Fruit fly (Drosophila melanogaster) whole organism, embryonic: ENCODE results near the gene Agpat1.

Source experiments
- Abd-B ChIP-seq: fragments of 200-800 bp; sonication (Bioruptor generic); optimal IDR thresholded peaks from 2 replicates; lab custom pipeline; 2018; ENCODE audit warnings: missing biosample characterization, mild to moderate bottlenecking, missing genetic modification characterization, moderate library complexity
- Asciz ChIP-seq: fragments of 200-800 bp; sonication (Bioruptor generic); optimal IDR thresholded peaks from 2 replicates; lab custom pipeline; 2017; ENCODE audit warnings: missing biosample characterization, mild to moderate bottlenecking, missing genetic modification characterization, missing genetic modification reagents
- Atf-2 ChIP-seq: fragments of 200-800 bp; sonication (Bioruptor generic); optimal IDR thresholded peaks from 2 replicates; lab custom pipeline; 2016; ENCODE audit warnings: missing biosample characterization, missing genetic modification characterization
- Awh ChIP-seq: fragments of 200-800 bp; sonication (Bioruptor generic); IDR thresholded peaks from 2 replicates; pipeline ENCODE4, ENCODE4 v1.3.6; 2022; ENCODE audit warnings: missing biosample characterization, missing genetic modification characterization
- B-H2 ChIP-seq: fragments of 200-800 bp; sonication (Bioruptor generic); optimal IDR thresholded peaks from 2 replicates; lab custom pipeline; 2018; ENCODE audit warnings: missing biosample characterization, mild to moderate bottlenecking, missing genetic modification characterization
- CG10979 ChIP-seq: fragments of 200-800 bp; sonication (Bioruptor generic); optimal IDR thresholded peaks from 2 replicates; lab custom pipeline; 2018; ENCODE audit warnings: missing biosample characterization, mild to moderate bottlenecking, missing genetic modification characterization, moderate library complexity
- CG11456 ChIP-seq: fragments of 200-800 bp; sonication (Bioruptor generic); IDR thresholded peaks from 3 replicates; pipeline ENCODE4 v1.3.6; 2022; ENCODE audit warnings: missing biosample characterization, missing genetic modification characterization
- CG13775 ChIP-seq: fragments of 200-800 bp; sonication (Bioruptor generic); optimal IDR thresholded peaks from 3 replicates; lab custom pipeline; 2017; ENCODE audit warnings: missing biosample characterization, mild to moderate bottlenecking, missing genetic modification characterization
- CG14441 ChIP-seq: fragments of 200-800 bp; sonication (Bioruptor generic); IDR thresholded peaks from 2 replicates; pipeline ENCODE4 v1.3.6; 2022; ENCODE audit warnings: missing biosample characterization, missing genetic modification characterization
- CG14710 ChIP-seq: fragments of 200-800 bp; sonication (Bioruptor generic); optimal IDR thresholded peaks from 3 replicates; lab custom pipeline; 2019; ENCODE audit warnings: missing biosample characterization, mild to moderate bottlenecking, missing genetic modification characterization, moderate library complexity
- CG15514 ChIP-seq: fragments of 200-800 bp; sonication (Bioruptor generic); optimal IDR thresholded peaks from 3 replicates; lab custom pipeline; 2017; ENCODE audit warnings: missing biosample characterization, missing genetic modification characterization, mild to moderate bottlenecking, moderate library complexity, missing genetic modification reagents
- CG15696 ChIP-seq: fragments of 200-800 bp; sonication (Bioruptor generic); optimal IDR thresholded peaks from 2 replicates; lab custom pipeline; 2019; ENCODE audit warnings: missing biosample characterization, mild to moderate bottlenecking, missing genetic modification characterization, moderate library complexity
- CG16813 ChIP-seq: fragments of 200-800 bp; sonication (Bioruptor generic); IDR thresholded peaks from 3 replicates; pipeline ENCODE4 v1.3.6; 2022; ENCODE audit warnings: missing biosample characterization, missing genetic modification characterization; ENCODE audit not compliant: partially characterized antibody
- CG18262 ChIP-seq: fragments of 200-800 bp; optimal IDR thresholded peaks from 3 replicates; lab custom pipeline; 2019; ENCODE audit warnings: missing biosample characterization, mild to moderate bottlenecking, missing genetic modification characterization, moderate library complexity
- CG18764 ChIP-seq: fragments of 200-800 bp; sonication (Bioruptor generic); optimal IDR thresholded peaks from 3 replicates; lab custom pipeline; 2016; ENCODE audit warnings: missing biosample characterization, missing genetic modification characterization
- CG2875 ChIP-seq: fragments of 200-800 bp; sonication (Bioruptor generic); optimal IDR thresholded peaks from 2 replicates; lab custom pipeline; 2017; ENCODE audit warnings: missing biosample characterization, mild to moderate bottlenecking, missing genetic modification characterization, missing genetic modification reagents
- CG3726 ChIP-seq: fragments of 200-800 bp; sonication (Bioruptor generic); IDR thresholded peaks from 3 replicates; pipeline ENCODE4, ENCODE4 v1.3.6; 2022; ENCODE audit warnings: missing biosample characterization, missing genetic modification characterization
- CG3838 ChIP-seq: fragments of 200-800 bp; sonication (Bioruptor generic); optimal IDR thresholded peaks from 3 replicates; lab custom pipeline; 2016; ENCODE audit warnings: missing biosample characterization, missing genetic modification characterization
- CG4360 ChIP-seq: fragments of 200-800 bp; sonication (Bioruptor generic); IDR thresholded peaks from 2 replicates; pipeline ENCODE4 v1.3.6; 2022; ENCODE audit warnings: missing biosample characterization, missing genetic modification characterization
- CG6175 ChIP-seq: fragments of 200-800 bp; sonication (Bioruptor generic); IDR thresholded peaks from 3 replicates; pipeline ENCODE4 v1.3.6; 2022; ENCODE audit warnings: missing biosample characterization, missing genetic modification characterization
- CG6689 ChIP-seq: fragments of 200-800 bp; sonication (Bioruptor generic); IDR thresholded peaks from 2 replicates; pipeline ENCODE4 v1.3.6; 2022; ENCODE audit warnings: missing biosample characterization, missing genetic modification characterization
- CG8924 ChIP-seq: fragments of 200-800 bp; optimal IDR thresholded peaks from 3 replicates; lab custom pipeline; 2019; ENCODE audit warnings: missing biosample characterization, mild to moderate bottlenecking, missing genetic modification characterization, moderate library complexity
- CG9797 ChIP-seq: fragments of 200-800 bp; sonication (Bioruptor generic); optimal IDR thresholded peaks from 3 replicates; lab custom pipeline; 2018; ENCODE audit warnings: missing biosample characterization, mild to moderate bottlenecking, missing genetic modification characterization
- Dek ChIP-seq: fragments of 200-800 bp; sonication (Bioruptor generic); optimal IDR thresholded peaks from 3 replicates; lab custom pipeline; 2019; ENCODE audit warnings: missing biosample characterization, mild to moderate bottlenecking, missing genetic modification characterization, moderate library complexity
- E2f2 ChIP-seq: fragments of 200-800 bp; sonication (Bioruptor generic); IDR thresholded peaks from 2 replicates; pipeline ENCODE4 v1.3.6; 2022; ENCODE audit warnings: missing biosample characterization, missing genetic modification characterization
- H15 ChIP-seq: fragments of 200-800 bp; sonication (Bioruptor generic); IDR thresholded peaks from 3 replicates; pipeline ENCODE4 v1.3.6; 2022; ENCODE audit warnings: missing biosample characterization, missing genetic modification characterization
- Hand ChIP-seq: fragments of 200-800 bp; sonication (Bioruptor generic); optimal IDR thresholded peaks from 2 replicates; lab custom pipeline; 2017; ENCODE audit warnings: mild to moderate bottlenecking, missing biosample characterization, missing genetic modification reagents, missing genetic modification characterization
- Hsf ChIP-seq: fragments of 200-800 bp; sonication (Bioruptor generic); optimal IDR thresholded peaks from 3 replicates; lab custom pipeline; 2016; ENCODE audit warnings: missing biosample characterization, missing genetic modification characterization
- Mad ChIP-seq: fragments of 200-800 bp; sonication (Bioruptor generic); optimal IDR thresholded peaks from 2 replicates; lab custom pipeline; 2016; ENCODE audit warnings: missing biosample characterization, missing genetic modification characterization
- Myb ChIP-seq: fragments of 200-800 bp; sonication (Bioruptor generic); optimal IDR thresholded peaks from 2 replicates; lab custom pipeline; 2016; ENCODE audit warnings: missing biosample characterization, missing genetic modification characterization
- Nf-YB ChIP-seq: fragments of 200-800 bp; sonication (Bioruptor generic); optimal IDR thresholded peaks from 3 replicates; lab custom pipeline; 2019; ENCODE audit warnings: missing biosample characterization, mild to moderate bottlenecking, missing genetic modification characterization, moderate library complexity
- Nf-YC ChIP-seq: fragments of 200-800 bp; optimal IDR thresholded peaks from 3 replicates; lab custom pipeline; 2019; ENCODE audit warnings: missing biosample characterization, mild to moderate bottlenecking, missing genetic modification characterization, moderate library complexity
- Oaz ChIP-seq: fragments of 200-800 bp; sonication (Bioruptor generic); IDR thresholded peaks from 2 replicates; pipeline ENCODE4 v1.3.6; 2022; ENCODE audit warnings: missing biosample characterization, missing genetic modification characterization
- Taf1 ChIP-seq: fragments of 200-800 bp; sonication (Bioruptor generic); IDR thresholded peaks from 2 replicates; pipeline ENCODE4 v1.3.6; 2022; ENCODE audit warnings: missing biosample characterization, missing genetic modification characterization
- amos ChIP-seq: fragments of 200-800 bp; sonication (Bioruptor generic); IDR thresholded peaks from 2 replicates; pipeline ENCODE4 v1.3.6; 2022; ENCODE audit warnings: missing biosample characterization, missing genetic modification characterization; ENCODE audit not compliant: partially characterized antibody
- bcd ChIP-seq: fragments of 200-800 bp; sonication (Bioruptor generic); optimal IDR thresholded peaks from 2 replicates; lab custom pipeline; 2017; ENCODE audit warnings: missing biosample characterization, mild to moderate bottlenecking, missing genetic modification characterization
- cad ChIP-seq: fragments of >200 bp; optimal IDR thresholded peaks from 2 replicates; lab custom pipeline; 2017; ENCODE audit warnings: missing biosample characterization, missing genetic modification characterization
- cas ChIP-seq: fragments of 200-800 bp; sonication (Bioruptor generic); IDR thresholded peaks from 2 replicates; pipeline ENCODE4 v1.3.6; 2022; ENCODE audit warnings: missing biosample characterization, missing genetic modification characterization
- gcm2 ChIP-seq: fragments of 200-800 bp; sonication (Bioruptor generic); optimal IDR thresholded peaks from 2 replicates; lab custom pipeline; 2016; ENCODE audit warnings: missing biosample characterization, missing genetic modification characterization
- hkb ChIP-seq, 2 experiments: fragments of 200-800 bp in 1 of 2; fragments of >200 bp in 1 of 2; sonication (Bioruptor generic) in 1 of 2; IDR thresholded peaks in 1 of 2; optimal IDR thresholded peaks in 1 of 2; 2 replicates each; pipeline versions ENCODE4 v1.3.6 to Lab custom; 2017 to 2022; ENCODE audit warnings: missing biosample characterization in 1 of 2, missing genetic modification characterization in 1 of 2
- ken ChIP-seq: fragments of 200-800 bp; sonication (Bioruptor generic); IDR thresholded peaks from 3 replicates; pipeline ENCODE4 v1.3.6; 2022; ENCODE audit warnings: missing biosample characterization, missing genetic modification characterization
- luna ChIP-seq: fragments of 200-800 bp; sonication (Bioruptor generic); optimal IDR thresholded peaks from 2 replicates; lab custom pipeline; 2016; ENCODE audit warnings: missing biosample characterization, missing genetic modification characterization
- org-1 ChIP-seq: fragments of 200-800 bp; sonication (Bioruptor generic); optimal IDR thresholded peaks from 2 replicates; lab custom pipeline; 2017; ENCODE audit warnings: missing biosample characterization, missing genetic modification characterization
- sisA ChIP-seq: fragments of 200-800 bp; sonication (Bioruptor generic); IDR thresholded peaks from 2 replicates; pipeline ENCODE4 v1.3.6; 2022; ENCODE audit warnings: missing biosample characterization, missing genetic modification characterization
- stwl ChIP-seq: fragments of 200-800 bp; sonication (Bioruptor generic); optimal IDR thresholded peaks from 3 replicates; lab custom pipeline; 2018; ENCODE audit warnings: missing biosample characterization, mild to moderate bottlenecking, missing genetic modification characterization, moderate library complexity
- trh ChIP-seq: fragments of 200-800 bp; sonication (Bioruptor generic); optimal IDR thresholded peaks from 2 replicates; lab custom pipeline; 2016; ENCODE audit warnings: missing biosample characterization, missing genetic modification characterization
- zf30C ChIP-seq: fragments of 200-800 bp; sonication (Bioruptor generic); optimal IDR thresholded peaks from 3 replicates; lab custom pipeline; 2018; ENCODE audit warnings: missing biosample characterization, mild to moderate bottlenecking, missing genetic modification characterization
- zfh1 ChIP-seq: fragments of 200-800 bp; sonication (Bioruptor generic); IDR thresholded peaks from 3 replicates; pipeline ENCODE4 v1.3.6; 2022; ENCODE audit warnings: missing biosample characterization, missing genetic modification characterization

Agpat1 gene

dm6 chrX:12755600-12756373, 9.3 kb upstream of the Agpat1 start (continued):
- TF ChIP-seq Dek (tag; lab: Kevin White, UChicago) (peak; percentile 77), Hand (GFP tag; lab: Kevin White, UChicago) (peak; percentile 74), gcm2 (peak; percentile 28), CG18262 (tag; lab: Kevin White, UChicago) (peak; percentile 82), cas (GFP tag; lab: Robert Waterston, UW) (peak; percentile 51), CG18764 (GFP tag; lab: Kevin White, UChicago) (peak; percentile 8), Taf1 (GFP tag; lab: Robert Waterston, UW) (peak; percentile 60; the same call in 1 of the 2 replicates), E2f2 (peak; percentile 43; the same call in 1 of the 2 replicates), zfh1 (GFP tag; lab: Robert Waterston, UW) (peak; percentile 62; the same call in 2 of the 3 replicates), CG9797 (GFP tag; lab: Kevin White, UChicago) (no peak), zf30C (GFP tag; lab: Kevin White, UChicago) (no peak), Nf-YC (tag; lab: Kevin White, UChicago) (peak; percentile 42), Mad (GFP tag; lab: Kevin White, UChicago) (peak; percentile 68), org-1 (GFP tag; lab: Kevin White, UChicago) (peak; percentile 55), Atf-2 (GFP tag; lab: Kevin White, UChicago) (peak; percentile 45), CG8924 (peak; percentile 82), sisA (GFP tag; lab: Robert Waterston, UW) (peak; percentile 66), luna (peak; percentile 28), Oaz (GFP tag; lab: Robert Waterston, UW) (peak; percentile 43; the same call in 1 of the 2 replicates), ken (GFP tag; lab: Robert Waterston, UW) (peak; percentile 67), CG6175 (GFP tag; lab: Robert Waterston, UW) (peak; percentile 86; the same call in 2 of the 3 replicates), CG10979 (tag; lab: Kevin White, UChicago) (peak; percentile 55), Nf-YB (GFP tag; lab: Kevin White, UChicago) (peak; percentile 66), CG4360 (peak; percentile 76), stwl (tag; lab: Kevin White, UChicago) (no peak), CG3726 (GFP tag; lab: Robert Waterston, UW) (0 out of 3 replicates have a peak, but pooled peaks have one; percentile 39), Myb (peak; percentile 41), amos (GFP tag; lab: Robert Waterston, UW) (no peak), CG15696 (tag; lab: Kevin White, UChicago) (no peak), Abd-B (GFP tag; lab: Kevin White, UChicago) (peak; percentile 79), CG6689 (peak; percentile 80), trh (GFP tag; lab: Kevin White, UChicago) (peak; percentile 6), CG13775 (GFP tag; lab: Kevin White, UChicago) (peak; percentile 87), H15 (GFP tag; lab: Robert Waterston, UW) (peak; percentile 58; the same call in 1 of the 3 replicates), CG14441 (GFP tag; lab: Robert Waterston, UW) (peak; percentile 81), hkb (optimal IDR thresholded peaks at IDR 0.05; lab: Kevin White, UChicago) (no peak), hkb (GFP tag; IDR thresholded peaks at IDR 0.05; lab: Robert Waterston, UW) (peak; percentile 61), CG2875 (GFP tag; lab: Kevin White, UChicago) (no peak), CG11456 (peak; percentile 79), CG16813 (GFP tag; lab: Robert Waterston, UW) (no peak), cad (GFP tag; lab: Kevin White, UChicago) (no peak), B-H2 (GFP tag; lab: Kevin White, UChicago) (no peak), CG15514 (GFP tag; lab: Kevin White, UChicago) (peak; percentile 52), bcd (GFP tag; lab: Kevin White, UChicago) (peak; percentile 84), CG3838 (GFP tag; lab: Kevin White, UChicago) (no peak), Awh (0 out of 2 replicates have a peak, but pooled peaks have one; percentile 35), Hsf (GFP tag; lab: Kevin White, UChicago) (peak; percentile 68), CG14710 (tag; lab: Kevin White, UChicago) (peak; percentile 28), Asciz (GFP tag; lab: Kevin White, UChicago) (peak; percentile 35)
